Fruit fly (Drosophila melanogaster) whole organism, prepupa: ENCODE results near the gene Baldspot.

Experiments
- CG10669 ChIP-seq: fragments of 200-800 bp; sonication (Bioruptor generic); optimal IDR thresholded peaks from 3 replicates; lab custom pipeline; 2018; ENCODE audit warnings: missing biosample characterization, mild to moderate bottlenecking, missing genetic modification characterization, moderate library complexity
- CG11294 ChIP-seq: fragments of 200-800 bp; sonication (Bioruptor generic); IDR thresholded peaks from 2 replicates; pipeline ENCODE4 v1.3.6; 2022; ENCODE audit warnings: missing biosample characterization, missing genetic modification characterization
- CG11762 ChIP-seq: fragments of 200-800 bp; sonication (Bioruptor generic); optimal IDR thresholded peaks from 3 replicates; lab custom pipeline; 2016; ENCODE audit warnings: missing biosample characterization, missing genetic modification characterization; ENCODE audit not compliant: insufficient read depth
- CG11902 ChIP-seq: fragments of 200-800 bp; sonication (Bioruptor generic); optimal IDR thresholded peaks from 3 replicates; lab custom pipeline; 2016; ENCODE audit warnings: missing biosample characterization, missing genetic modification characterization
- CG15336 ChIP-seq: fragments of 200-800 bp; sonication (Bioruptor generic); IDR thresholded peaks from 2 replicates; pipeline ENCODE4 v1.3.6; 2022; ENCODE audit warnings: missing biosample characterization, missing genetic modification characterization
- CG1621 ChIP-seq: fragments of 200-800 bp; sonication (Bioruptor generic); optimal IDR thresholded peaks from 3 replicates; lab custom pipeline; 2018; ENCODE audit warnings: missing biosample characterization, mild to moderate bottlenecking, missing genetic modification characterization
- CG16779 ChIP-seq: fragments of 200-800 bp; sonication (Bioruptor generic); optimal IDR thresholded peaks from 3 replicates; lab custom pipeline; 2017; ENCODE audit warnings: missing biosample characterization, mild to moderate bottlenecking, missing genetic modification characterization
- CG32006 ChIP-seq: fragments of 200-800 bp; sonication (Bioruptor generic); optimal IDR thresholded peaks from 3 replicates; lab custom pipeline; 2017; ENCODE audit warnings: missing biosample characterization, mild to moderate bottlenecking, missing genetic modification characterization
- CG34406 ChIP-seq: fragments of 200-800 bp; sonication (Bioruptor generic); optimal IDR thresholded peaks from 3 replicates; lab custom pipeline; 2016; ENCODE audit warnings: missing biosample characterization, missing genetic modification characterization
- CG3919 ChIP-seq: fragments of 200-800 bp; sonication (Bioruptor generic); optimal IDR thresholded peaks from 3 replicates; lab custom pipeline; 2016; ENCODE audit warnings: missing biosample characterization, missing genetic modification characterization
- CG4318 ChIP-seq: fragments of 200-800 bp; sonication (Bioruptor generic); optimal IDR thresholded peaks from 3 replicates; lab custom pipeline; 2017; ENCODE audit warnings: missing biosample characterization, mild to moderate bottlenecking, missing genetic modification characterization
- CG6163 ChIP-seq: fragments of 200-800 bp; sonication (Bioruptor generic); IDR thresholded peaks from 3 replicates; pipeline ENCODE4 v1.3.6; 2022; ENCODE audit warnings: missing biosample characterization, missing genetic modification characterization
- CG6276 ChIP-seq: fragments of 200-800 bp; sonication (Bioruptor generic); optimal IDR thresholded peaks from 2 replicates; lab custom pipeline; 2017; ENCODE audit warnings: missing biosample characterization, mild to moderate bottlenecking, missing genetic modification characterization
- CG6792 ChIP-seq: fragments of 200-800 bp; sonication (Bioruptor generic); optimal IDR thresholded peaks from 3 replicates; lab custom pipeline; 2016; ENCODE audit warnings: missing biosample characterization, missing genetic modification characterization
- CG6808 ChIP-seq: fragments of 200-800 bp; sonication (Bioruptor generic); optimal IDR thresholded peaks from 3 replicates; lab custom pipeline; 2017; ENCODE audit warnings: missing biosample characterization, missing genetic modification characterization, mild to moderate bottlenecking, moderate library complexity, missing genetic modification reagents
- CG6854 ChIP-seq: fragments of 200-800 bp; sonication (Bioruptor generic); optimal IDR thresholded peaks from 2 replicates; lab custom pipeline; 2017; ENCODE audit warnings: missing biosample characterization, mild to moderate bottlenecking, missing genetic modification characterization
- CG8119 ChIP-seq: fragments of 200-800 bp; sonication (Bioruptor generic); IDR thresholded peaks from 3 replicates; pipeline ENCODE4 v1.3.6; 2022; ENCODE audit warnings: missing biosample characterization, missing genetic modification characterization
- CG8319 ChIP-seq: fragments of 200-800 bp; sonication (Bioruptor generic); optimal IDR thresholded peaks from 3 replicates; lab custom pipeline; 2016; ENCODE audit warnings: missing biosample characterization, missing genetic modification characterization
- CG8632 ChIP-seq: fragments of 200-800 bp; sonication (Bioruptor generic); optimal IDR thresholded peaks from 3 replicates; lab custom pipeline; 2016; ENCODE audit warnings: missing biosample characterization, missing genetic modification characterization
- CG9139 ChIP-seq: fragments of 200-800 bp; sonication (Bioruptor generic); optimal IDR thresholded peaks from 3 replicates; lab custom pipeline; 2017; ENCODE audit warnings: missing biosample characterization, mild to moderate bottlenecking, missing genetic modification characterization
- Eip75B ChIP-seq: fragments of 200-800 bp; sonication (Bioruptor generic); optimal IDR thresholded peaks from 3 replicates; lab custom pipeline; 2016; ENCODE audit warnings: missing biosample characterization, missing genetic modification characterization
- Eip78C ChIP-seq: fragments of 200-800 bp; sonication (Bioruptor generic); peaks from one replicate; lab custom pipeline; 2016; ENCODE audit warnings: missing biosample characterization, missing genetic modification characterization
- Eip93F ChIP-seq: fragments of 200-800 bp; sonication (Bioruptor generic); optimal IDR thresholded peaks from 2 replicates; lab custom pipeline; 2016; ENCODE audit warnings: missing biosample characterization, mild to moderate bottlenecking, missing genetic modification characterization
- Ets21C ChIP-seq: fragments of 200-800 bp; sonication (Bioruptor generic); optimal IDR thresholded peaks from 3 replicates; lab custom pipeline; 2016; ENCODE audit warnings: missing biosample characterization, missing genetic modification characterization
- Ets96B ChIP-seq: fragments of 200-800 bp; optimal IDR thresholded peaks from 2 replicates; lab custom pipeline; 2019; ENCODE audit warnings: missing biosample characterization, mild to moderate bottlenecking, missing genetic modification characterization, moderate library complexity
- Gug ChIP-seq: fragments of 200-800 bp; sonication (Bioruptor generic); IDR thresholded peaks from 2 replicates; pipeline ENCODE4 v1.3.6; 2022; ENCODE audit warnings: missing biosample characterization, missing genetic modification characterization
- Hr38 ChIP-seq: sonication (Bioruptor generic); optimal IDR thresholded peaks from 2 replicates; lab custom pipeline; 2016; ENCODE audit warnings: missing biosample characterization, missing genetic modification characterization
- Hr39 ChIP-seq: fragments of 200-800 bp; sonication (Bioruptor generic); optimal IDR thresholded peaks from 2 replicates; lab custom pipeline; 2016; ENCODE audit warnings: missing biosample characterization, missing genetic modification characterization
- Hr4 ChIP-seq: fragments of 200-800 bp; sonication (Bioruptor generic); optimal IDR thresholded peaks from 3 replicates; lab custom pipeline; 2016; ENCODE audit warnings: missing biosample characterization, missing genetic modification characterization
- Lpt ChIP-seq: fragments of 200-800 bp; sonication (Bioruptor generic); optimal IDR thresholded peaks from 3 replicates; lab custom pipeline; 2016; ENCODE audit warnings: missing biosample characterization, missing genetic modification characterization
- Met ChIP-seq: fragments of 200-800 bp; sonication (Bioruptor generic); optimal IDR thresholded peaks from 3 replicates; lab custom pipeline; 2016; ENCODE audit warnings: missing biosample characterization, missing genetic modification characterization
- OdsH ChIP-seq: fragments of 200-800 bp; sonication (Bioruptor generic); optimal IDR thresholded peaks from 3 replicates; lab custom pipeline; 2016; ENCODE audit warnings: missing biosample characterization, missing genetic modification characterization
- Smox ChIP-seq: fragments of 200-800 bp; sonication (Bioruptor generic); optimal IDR thresholded peaks from 3 replicates; lab custom pipeline; 2016; ENCODE audit warnings: missing biosample characterization, missing genetic modification characterization
- Sox15 ChIP-seq: fragments of 200-800 bp; sonication (Bioruptor generic); optimal IDR thresholded peaks from 3 replicates; lab custom pipeline; 2016; ENCODE audit warnings: missing biosample characterization, missing genetic modification characterization
- achi ChIP-seq: fragments of 200-800 bp; sonication (Bioruptor generic); optimal IDR thresholded peaks from 3 replicates; lab custom pipeline; 2016; ENCODE audit warnings: missing biosample characterization, missing genetic modification characterization
- acj6 ChIP-seq: fragments of 200-800 bp; sonication (Bioruptor generic); optimal IDR thresholded peaks from 3 replicates; lab custom pipeline; 2016; ENCODE audit warnings: missing biosample characterization, missing genetic modification characterization
- cyc ChIP-seq: fragments of 200-800 bp; sonication (Bioruptor generic); optimal IDR thresholded peaks from 3 replicates; lab custom pipeline; 2016; ENCODE audit warnings: missing biosample characterization, missing genetic modification characterization
- eg ChIP-seq: fragments of 200-800 bp; sonication (Bioruptor generic); IDR thresholded peaks from 3 replicates; pipeline ENCODE4 v1.3.6; 2022; ENCODE audit warnings: missing biosample characterization, missing genetic modification characterization
- esn ChIP-seq: fragments of 200-800 bp; sonication (Bioruptor generic); optimal IDR thresholded peaks from 2 replicates; lab custom pipeline; 2016; ENCODE audit warnings: missing biosample characterization, mild to moderate bottlenecking, missing genetic modification characterization, moderate library complexity
- fd59A ChIP-seq: fragments of 200-800 bp; sonication (Bioruptor generic); optimal IDR thresholded peaks from 2 replicates; lab custom pipeline; 2017; ENCODE audit warnings: missing biosample characterization, mild to moderate bottlenecking, missing genetic modification characterization, missing genetic modification reagents
- fkh ChIP-seq: fragments of 200-800 bp; sonication (Bioruptor generic); optimal IDR thresholded peaks from 3 replicates; lab custom pipeline; 2017; ENCODE audit warnings: missing biosample characterization, mild to moderate bottlenecking, missing genetic modification characterization, moderate library complexity
- net ChIP-seq: fragments of 200-800 bp; sonication (Bioruptor generic); optimal IDR thresholded peaks from 3 replicates; lab custom pipeline; 2016; ENCODE audit warnings: missing biosample characterization, missing genetic modification characterization
- salr ChIP-seq, 2 experiments: fragments of 200-800 bp; sonication (Bioruptor generic); optimal IDR thresholded peaks; 3 replicates each; lab custom pipeline; 2016 to 2018; ENCODE audit warnings: missing biosample characterization in 2 of 2, missing genetic modification characterization in 2 of 2, mild to moderate bottlenecking in 1 of 2
- ss ChIP-seq, 2 experiments: fragments of 200-800 bp; sonication (Bioruptor generic); optimal IDR thresholded peaks; 2 replicates in 1 of 2; 3 replicates in 1 of 2; lab custom pipeline; 2017 to 2018; ENCODE audit warnings: mild to moderate bottlenecking in 2 of 2, missing biosample characterization in 2 of 2, missing genetic modification characterization in 2 of 2, moderate library complexity in 1 of 2
- svp ChIP-seq: fragments of 200-800 bp; sonication (Bioruptor generic); peaks from one replicate; lab custom pipeline; 2016; ENCODE audit warnings: missing biosample characterization, missing genetic modification characterization
- topi ChIP-seq: fragments of 200-800 bp; sonication (Bioruptor generic); optimal IDR thresholded peaks from 3 replicates; lab custom pipeline; 2016; ENCODE audit warnings: missing biosample characterization, missing genetic modification characterization
- vri ChIP-seq: fragments of 200-800 bp; sonication (Bioruptor generic); optimal IDR thresholded peaks from 3 replicates; lab custom pipeline; 2016; ENCODE audit warnings: missing biosample characterization, mild to moderate bottlenecking, missing genetic modification characterization

Baldspot gene

dm6 chr3L:16710258-16711020 is 49.0 kb upstream of the Baldspot start (continued):
- TF ChIP-seq CG15336 (peak; percentile 81), CG11294 (peak; percentile 68; the same call in 1 of the 2 replicates), esn (peak; percentile 37), CG34406 (GFP tag; lab: Kevin White, UChicago) (peak; percentile 57), Ets96B (peak; percentile 53), CG4318 (peak; percentile 52), CG8632 (peak; percentile 37), CG6163 (peak; percentile 76; the same call in 1 of the 3 replicates), CG6854 (GFP tag; lab: Kevin White, UChicago) (no peak), Met (GFP tag; lab: Kevin White, UChicago) (no peak), net (GFP tag; lab: Kevin White, UChicago) (peak; percentile 45), CG10669 (GFP tag; lab: Kevin White, UChicago) (peak; percentile 63), Gug (GFP tag; lab: Robert Waterston, UW) (peak; percentile 60; the same call in 1 of the 2 replicates), CG3919 (peak; percentile 22), OdsH (GFP tag; lab: Kevin White, UChicago) (peak; percentile 53), CG6792 (GFP tag; lab: Kevin White, UChicago) (peak; percentile 57), Hr38 (GFP tag; lab: Kevin White, UChicago) (no peak), CG16779 (tag; lab: Kevin White, UChicago) (peak; percentile 48)

DNA sequence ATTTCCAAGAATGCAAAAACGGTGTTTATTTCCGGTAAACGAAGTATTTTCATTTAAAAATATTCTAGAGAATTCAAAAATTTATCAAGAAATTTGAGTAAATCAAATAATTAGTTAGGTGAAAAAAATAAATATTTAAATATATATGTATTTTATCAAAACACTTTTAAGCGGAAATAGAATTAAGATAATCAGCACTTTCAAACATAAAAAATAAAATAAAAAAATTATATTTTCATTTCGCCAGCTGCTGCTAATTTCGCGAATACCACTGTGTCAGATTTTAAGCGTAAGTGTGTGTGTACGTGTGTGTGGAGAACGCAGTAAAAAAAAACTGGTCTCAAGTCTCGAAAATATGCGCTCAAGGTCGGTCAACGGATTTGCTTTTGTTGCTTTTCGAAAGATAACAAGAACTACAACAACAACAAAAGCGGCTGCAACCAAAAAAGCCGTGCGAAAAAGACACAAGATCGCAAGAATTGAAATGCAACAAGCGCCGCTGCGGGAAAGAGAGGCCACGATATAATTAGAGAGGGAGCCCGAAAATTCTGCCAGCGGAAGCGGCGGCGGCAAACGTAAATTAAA is 48.4 kb upstream of the Baldspot start:
- TF ChIP-seq CG8119 (GFP tag; lab: Robert Waterston, UW): peak; percentile 25; the same call in 2 of the 3 replicates
- no peak for TF ChIP-seq CG9139 (GFP tag; lab: Kevin White, UChicago)
- no peak for TF ChIP-seq esn
- no peak for TF ChIP-seq Sox15
- no peak for TF ChIP-seq OdsH (GFP tag; lab: Kevin White, UChicago)
- peak; percentile 34 for TF ChIP-seq CG15336
- TF ChIP-seq eg (GFP tag; lab: Robert Waterston, UW): peak; percentile 48; the same call in 2 of the 3 replicates
- no peak for TF ChIP-seq CG16779 (tag; lab: Kevin White, UChicago)
- TF ChIP-seq CG6854 (GFP tag; lab: Kevin White, UChicago): peak; percentile 82
- peak; percentile 83 for TF ChIP-seq Eip78C (GFP tag; lab: Kevin White, UChicago)
- TF ChIP-seq svp (GFP tag; lab: Kevin White, UChicago): no peak
- no peak for TF ChIP-seq salr (GFP tag; optimal IDR thresholded peaks at IDR 0.05; lab: Kevin White, UChicago)
- TF ChIP-seq CG11762: no peak
- TF ChIP-seq Lpt (GFP tag; lab: Kevin White, UChicago): no peak
- no peak for TF ChIP-seq CG32006
- no peak for TF ChIP-seq achi (GFP tag; lab: Kevin White, UChicago)
- TF ChIP-seq CG8632: peak; percentile 18
- no peak for TF ChIP-seq CG6792 (GFP tag; lab: Kevin White, UChicago)
- TF ChIP-seq Hr39 (GFP tag; lab: Kevin White, UChicago): peak; percentile 45
- TF ChIP-seq CG10669 (GFP tag; lab: Kevin White, UChicago): no peak
- no peak for TF ChIP-seq CG1621 (tag; lab: Kevin White, UChicago)
- no peak for TF ChIP-seq topi (GFP tag; lab: Kevin White, UChicago)
- TF ChIP-seq CG11902: no peak
- no peak for TF ChIP-seq CG3919
- no peak for TF ChIP-seq Eip75B (GFP tag; lab: Kevin White, UChicago)
- no peak for TF ChIP-seq fkh (GFP tag; lab: Kevin White, UChicago)
- peak; percentile 1 for TF ChIP-seq Eip93F (GFP tag; lab: Kevin White, UChicago)
- TF ChIP-seq cyc: no peak
- TF ChIP-seq acj6 (GFP tag; lab: Kevin White, UChicago): peak; percentile 13
- TF ChIP-seq fd59A: no peak
- no peak for TF ChIP-seq CG6808
- TF ChIP-seq vri (GFP tag; lab: Kevin White, UChicago): no peak
- TF ChIP-seq Hr4 (GFP tag; lab: Kevin White, UChicago): no peak
- TF ChIP-seq ss (GFP tag; optimal IDR thresholded peaks at IDR 0.05; lab: Kevin White, UChicago): no peak
- no peak for TF ChIP-seq CG8319 (GFP tag; lab: Kevin White, UChicago)
- TF ChIP-seq CG34406 (GFP tag; lab: Kevin White, UChicago): no peak
- no peak for TF ChIP-seq CG6276 (GFP tag; lab: Kevin White, UChicago)
- no peak for TF ChIP-seq Smox (GFP tag; lab: Kevin White, UChicago)
- no peak for TF ChIP-seq Met (GFP tag; lab: Kevin White, UChicago)
- TF ChIP-seq Gug (GFP tag; lab: Robert Waterston, UW): no peak
- TF ChIP-seq Ets21C: no peak
- TF ChIP-seq Ets96B: no peak
